Worm (Caenorhabditis elegans) whole organism, midembryonic: Measurements from ENCODE around the gene B0416.4.

ENCODE experiments used
- T22C8.4 ChIP-seq: fragments of 200-800 bp; sonication (Bioruptor generic); IDR thresholded peaks from 2 replicates; pipeline ENCODE4 v1.3.6; 2022; ENCODE audit warnings: missing genetic modification characterization, missing compliant biosample characterization
- cog-1 ChIP-seq: sonication (generic microtip); optimal IDR thresholded peaks from 2 replicates; lab custom pipeline; 2016; ENCODE audit warnings: missing genetic modification characterization, missing compliant biosample characterization
- flt-1 ChIP-seq: fragments of 200-800 bp; sonication (Bioruptor generic); IDR thresholded peaks from 2 replicates; pipeline ENCODE4 v1.3.6; 2022; ENCODE audit warnings: missing genetic modification characterization, missing compliant biosample characterization
- klf-2 ChIP-seq: fragments of 200-800 bp; sonication (Bioruptor generic); conservative IDR thresholded peaks from 2 replicates; pipeline ENCODE4 v1.3.6; 2022; ENCODE audit warnings: missing genetic modification reagents, missing genetic modification characterization, missing compliant biosample characterization
- ref-1 ChIP-seq: fragments of 200-800 bp; sonication (Bioruptor generic); conservative IDR thresholded peaks from 2 replicates; pipeline ENCODE4 v1.3.6; 2022; ENCODE audit warnings: missing genetic modification reagents, missing genetic modification characterization, missing compliant biosample characterization

DNA sequence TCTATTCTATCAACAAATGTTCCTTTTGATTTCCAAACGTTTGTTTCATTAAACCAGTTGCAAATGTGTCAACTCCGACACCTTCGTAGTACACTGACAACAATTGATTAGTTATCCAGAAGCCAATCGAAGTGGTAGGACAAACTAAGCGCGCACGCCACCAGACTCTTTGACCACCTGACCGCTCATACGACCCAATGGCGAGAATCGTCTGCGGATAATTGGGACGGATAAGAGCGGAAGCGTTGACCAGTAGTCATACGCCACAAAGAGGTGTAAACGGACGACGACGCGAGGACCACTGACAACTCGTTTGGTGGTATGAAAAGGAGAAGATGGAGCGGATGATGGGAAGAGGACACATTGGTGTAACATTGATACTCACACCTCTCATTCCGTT is 21.6 kb downstream of the B0416.4 start:
- no peak for TF ChIP-seq T22C8.4
- no peak for TF ChIP-seq klf-2 (GFP tag; lab: Robert Waterston, UW)
- no peak for TF ChIP-seq cog-1 (tag; lab: Kevin White, UChicago)
- TF ChIP-seq flt-1 (GFP tag; lab: Robert Waterston, UW), result no peak
- no peak for TF ChIP-seq ref-1 (GFP tag; lab: Robert Waterston, UW)
